Worm (Caenorhabditis elegans): Measurements from ENCODE around the gene M03D4.3.

DNA sequence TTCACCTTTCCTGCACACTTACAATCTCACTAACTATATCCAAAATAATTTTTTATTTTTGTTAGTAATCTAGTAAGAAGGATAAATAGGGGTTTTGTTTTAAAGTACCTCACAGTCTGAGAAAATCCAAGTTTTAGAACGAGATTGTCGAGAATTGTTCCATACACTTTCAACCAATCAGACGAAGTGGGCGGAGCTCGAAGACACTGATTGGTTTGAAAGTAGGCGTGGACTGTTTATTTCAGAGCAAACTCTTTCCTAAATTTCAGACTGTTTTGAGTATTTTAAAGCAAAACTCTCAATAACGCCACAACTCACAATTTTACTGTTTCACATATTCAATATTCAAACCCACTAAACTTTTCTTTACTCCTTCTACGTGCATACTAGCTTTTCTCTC lies 41.2 kb downstream of the M03D4.3 start:
- no peak for TF ChIP-seq hmg-1.1 (GFP tag; IDR thresholded peaks at IDR 0.05)
- no peak for TF ChIP-seq zip-11 (GFP tag; IDR thresholded peaks at IDR 0.05)
- no peak for TF ChIP-seq lir-3 (tag; optimal IDR thresholded peaks at IDR 0.05)
- no peak for TF ChIP-seq lsy-2 (tag; optimal IDR thresholded peaks at IDR 0.05)
- no peak for TF ChIP-seq nhr-6 (tag; optimal IDR thresholded peaks at IDR 0.05)
- no peak for TF ChIP-seq ceh-82 (tag; optimal IDR thresholded peaks at IDR 0.05)
- TF ChIP-seq nhr-237 (tag; optimal IDR thresholded peaks at IDR 0.05), result no peak
- no peak for TF ChIP-seq ces-1 (GFP tag; optimal IDR thresholded peaks at IDR 0.05)
- no peak for TF ChIP-seq snpc-4 (tag; optimal IDR thresholded peaks at IDR 0.05)
- TF ChIP-seq ama-1 (optimal IDR thresholded peaks at IDR 0.05), result no peak
- TF ChIP-seq mxl-3 (GFP tag; optimal IDR thresholded peaks at IDR 0.05), result no peak
- TF ChIP-seq mdl-1 (tag; optimal IDR thresholded peaks at IDR 0.05), result no peak

All from whole organism, L4 larva.